Fruit fly (Drosophila melanogaster): ENCODE data around the gene CG9192.

Gene CG9192

dm6 chr3L:1204674-1205547 lies 33.2 kb downstream of the CG9192 start, which contains the start of gene CG9119 (continued):
- peak; percentile 71 for TF ChIP-seq CHES-1-like (GFP tag; optimal IDR thresholded peaks at IDR 0.05)
- peak; percentile 35 for TF ChIP-seq ATbp (GFP tag; optimal IDR thresholded peaks at IDR 0.05)
- TF ChIP-seq CG6683 (GFP tag; optimal IDR thresholded peaks at IDR 0.05), result peak; percentile 54
- TF ChIP-seq wdn (GFP tag; IDR thresholded peaks at IDR 0.05), result 0 out of 2 replicates have a peak, but pooled peaks have one; percentile 47
- TF ChIP-seq trem (tag; optimal IDR thresholded peaks at IDR 0.05), result peak; percentile 11
- TF ChIP-seq Camta (GFP tag; optimal IDR thresholded peaks at IDR 0.05), result peak; percentile 56
- 0 out of 2 replicates have a peak, but pooled peaks have one; percentile 26 for TF ChIP-seq CG7372 (GFP tag; IDR thresholded peaks at IDR 0.05)
- peak; percentile 95 for TF ChIP-seq Ets65A (GFP tag)
- TF ChIP-seq CG14050 (GFP tag; IDR thresholded peaks at IDR 0.05), result peak; percentile 21; the same call in 1 of the 3 replicates
- no peak for TF ChIP-seq CG6272 (GFP tag; IDR thresholded peaks at IDR 0.05)
- TF ChIP-seq CG1832 (GFP tag; optimal IDR thresholded peaks at IDR 0.05), result no peak
- peak; percentile 80 for TF ChIP-seq Dip3 (GFP tag; optimal IDR thresholded peaks at IDR 0.05)
- TF ChIP-seq ato (GFP tag; IDR thresholded peaks at IDR 0.05; ENCODE audit: partially characterized antibody), result no peak
- TF ChIP-seq CG10267 (tag; optimal IDR thresholded peaks at IDR 0.05), result peak; percentile 25
- TF ChIP-seq C15 (GFP tag; IDR thresholded peaks at IDR 0.05), result no peak
- TF ChIP-seq gcm (GFP tag; optimal IDR thresholded peaks at IDR 0.05), result peak; percentile 41
- no peak for TF ChIP-seq CG2199 (GFP tag; IDR thresholded peaks at IDR 0.05)
- TF ChIP-seq CG6254 (GFP tag; optimal IDR thresholded peaks at IDR 0.05), result peak; percentile 88
- no peak for TF ChIP-seq Gsc (GFP tag; IDR thresholded peaks at IDR 0.05)
- TF ChIP-seq CG18619 (GFP tag; optimal IDR thresholded peaks at IDR 0.05), result peak; percentile 63
- TF ChIP-seq caup (GFP tag; optimal IDR thresholded peaks at IDR 0.05; ENCODE audit: severe bottlenecking), result peak; percentile 58
- TF ChIP-seq CG9817 (tag; optimal IDR thresholded peaks at IDR 0.05), result peak; percentile 44
- no peak for TF ChIP-seq luna (GFP tag; optimal IDR thresholded peaks at IDR 0.05)
- TF ChIP-seq crp (GFP tag; optimal IDR thresholded peaks at IDR 0.05), result no peak
- no peak for TF ChIP-seq aop (GFP tag; IDR thresholded peaks at IDR 0.05)
- TF ChIP-seq otp (GFP tag; IDR thresholded peaks at IDR 0.05), result no peak
- 0 out of 2 replicates have a peak, but pooled peaks have one; percentile 12 for TF ChIP-seq cas (GFP tag; IDR thresholded peaks at IDR 0.05)
- TF ChIP-seq Rfx (GFP tag; IDR thresholded peaks at IDR 0.05), result peak; percentile 57; the same call in 1 of the 2 replicates
- TF ChIP-seq kay (GFP tag; optimal IDR thresholded peaks at IDR 0.05), result no peak
- no peak; the same call in 1 of the 2 replicates for TF ChIP-seq ham (GFP tag; IDR thresholded peaks at IDR 0.05)
- TF ChIP-seq ro (GFP tag; IDR thresholded peaks at IDR 0.05), result no peak
- TF ChIP-seq CG10147 (GFP tag; optimal IDR thresholded peaks at IDR 0.05), result peak; percentile 68
- peak; percentile 66 for TF ChIP-seq CG1233 (GFP tag; optimal IDR thresholded peaks at IDR 0.05)
- peak; percentile 38 for TF ChIP-seq ewg (GFP tag; optimal IDR thresholded peaks at IDR 0.05)
- TF ChIP-seq run (tag; optimal IDR thresholded peaks at IDR 0.05), result peak; percentile 69
- no peak for TF ChIP-seq H2.0 (GFP tag; IDR thresholded peaks at IDR 0.05)
- peak; percentile 34; the same call in 1 of the 2 replicates for TF ChIP-seq ttk (GFP tag; IDR thresholded peaks at IDR 0.05)
- peak; percentile 65 for TF ChIP-seq Dek (tag; optimal IDR thresholded peaks at IDR 0.05)
- no peak for TF ChIP-seq Usf (GFP tag; optimal IDR thresholded peaks at IDR 0.05)
- peak; percentile 71 for TF ChIP-seq Antp (GFP tag; optimal IDR thresholded peaks at IDR 0.05)
- peak; percentile 58 for TF ChIP-seq grn (GFP tag; optimal IDR thresholded peaks at IDR 0.05)
- peak; percentile 75 for TF ChIP-seq dmrt99B (tag; optimal IDR thresholded peaks at IDR 0.05)
- no peak for TF ChIP-seq CG34224 (GFP tag; IDR thresholded peaks at IDR 0.05; ENCODE audit: partially characterized antibody)
- TF ChIP-seq ash1 (GFP tag; optimal IDR thresholded peaks at IDR 0.05), result no peak
- peak; percentile 43 for TF ChIP-seq ssp (GFP tag; IDR thresholded peaks at IDR 0.05)
- no peak; the same call in 1 of the 2 replicates for TF ChIP-seq ranshi (GFP tag; IDR thresholded peaks at IDR 0.05)
- TF ChIP-seq Blimp-1 (GFP tag; optimal IDR thresholded peaks at IDR 0.05), result peak; percentile 100
- TF ChIP-seq CG6813 (GFP tag; optimal IDR thresholded peaks at IDR 0.05), result peak; percentile 60

All from whole organism, embryonic.